Fruit fly (Drosophila melanogaster) whole organism, pupa: ENCODE measurements around the gene Charon.

ENCODE experiments used
- CG10348 ChIP-seq: fragments of 200-800 bp; sonication (Bioruptor generic); IDR thresholded peaks from 2 replicates; pipeline ENCODE4 v1.3.6; 2022; ENCODE audit warnings: missing biosample characterization, missing genetic modification characterization
- CG12605 ChIP-seq: fragments of 200-800 bp; sonication (Bioruptor generic); IDR thresholded peaks from 2 replicates; pipeline ENCODE4 v1.3.6; 2022; ENCODE audit warnings: missing biosample characterization, missing genetic modification characterization
- CG13204 ChIP-seq: fragments of 200-800 bp; sonication (Bioruptor generic); optimal IDR thresholded peaks from 2 replicates; lab custom pipeline; 2018; ENCODE audit warnings: missing biosample characterization, mild to moderate bottlenecking, missing genetic modification characterization, moderate library complexity
- CG14655 ChIP-seq: fragments of 200-800 bp; sonication (Bioruptor generic); optimal IDR thresholded peaks from 3 replicates; lab custom pipeline; 2017; ENCODE audit warnings: mild to moderate bottlenecking, missing biosample characterization, missing genetic modification reagents, missing genetic modification characterization
- CG15710 ChIP-seq: fragments of 200-800 bp; sonication (Bioruptor generic); optimal IDR thresholded peaks from 2 replicates; lab custom pipeline; 2018; ENCODE audit warnings: missing biosample characterization, mild to moderate bottlenecking, missing genetic modification characterization, moderate library complexity
- CG17806 ChIP-seq: fragments of 200-800 bp; sonication (Bioruptor generic); optimal IDR thresholded peaks from 2 replicates; lab custom pipeline; 2018; ENCODE audit warnings: missing biosample characterization, mild to moderate bottlenecking, missing genetic modification characterization, moderate library complexity
- CG32121 ChIP-seq: fragments of 200-800 bp; sonication (Bioruptor generic); IDR thresholded peaks from 2 replicates; pipeline ENCODE4 v1.3.6; 2022; ENCODE audit warnings: missing biosample characterization, missing genetic modification characterization
- CG34367 ChIP-seq: fragments of 200-800 bp; sonication (Bioruptor generic); optimal IDR thresholded peaks from 2 replicates; lab custom pipeline; 2018; ENCODE audit warnings: missing biosample characterization, mild to moderate bottlenecking, missing genetic modification characterization
- CG4496 ChIP-seq: fragments of 200-800 bp; sonication (Bioruptor generic); IDR thresholded peaks from 3 replicates; pipeline ENCODE4 v1.3.6; 2022; ENCODE audit warnings: missing biosample characterization, missing genetic modification characterization
- CG8159 ChIP-seq: fragments of 200-800 bp; sonication (Bioruptor generic); optimal IDR thresholded peaks from 3 replicates; lab custom pipeline; 2018; ENCODE audit warnings: missing biosample characterization, mild to moderate bottlenecking, missing genetic modification characterization, moderate library complexity
- CG8301 ChIP-seq: fragments of 200-800 bp; sonication (Bioruptor generic); optimal IDR thresholded peaks from 2 replicates; lab custom pipeline; 2018; ENCODE audit warnings: missing biosample characterization, mild to moderate bottlenecking, missing genetic modification characterization
- CG9948 ChIP-seq: fragments of 200-800 bp; sonication (Bioruptor generic); optimal IDR thresholded peaks from 2 replicates; lab custom pipeline; 2018; ENCODE audit warnings: missing biosample characterization, mild to moderate bottlenecking, missing genetic modification characterization, moderate library complexity
- D1 ChIP-seq: fragments of 200-800 bp; sonication (Bioruptor generic); optimal IDR thresholded peaks from 2 replicates; lab custom pipeline; 2018; ENCODE audit warnings: missing biosample characterization, mild to moderate bottlenecking, missing genetic modification characterization, moderate library complexity
- EcR ChIP-seq: fragments of 200-800 bp; sonication (Bioruptor generic); optimal IDR thresholded peaks from 3 replicates; lab custom pipeline; 2019; ENCODE audit warnings: missing biosample characterization, missing genetic modification characterization, mild to moderate bottlenecking, moderate library complexity, missing genetic modification reagents
- Ets98B ChIP-seq: fragments of 200-800 bp; sonication (Bioruptor generic); IDR thresholded peaks from 2 replicates; pipeline ENCODE4 v1.3.6; 2022; ENCODE audit warnings: missing biosample characterization, missing genetic modification characterization
- Pif1A ChIP-seq: fragments of 200-800 bp; sonication (Bioruptor generic); optimal IDR thresholded peaks from 3 replicates; lab custom pipeline; 2016; ENCODE audit warnings: missing biosample characterization, missing genetic modification characterization
- Pif1B ChIP-seq: fragments of 200-800 bp; sonication (Bioruptor generic); optimal IDR thresholded peaks from 3 replicates; lab custom pipeline; 2016; ENCODE audit warnings: missing biosample characterization, missing genetic modification characterization
- Snoo ChIP-seq: fragments of 200-800 bp; sonication (Bioruptor generic); optimal IDR thresholded peaks from 3 replicates; lab custom pipeline; 2017; ENCODE audit warnings: missing biosample characterization, mild to moderate bottlenecking, missing genetic modification characterization, inconsistent platforms
- fd96Ca ChIP-seq: fragments of 200-800 bp; sonication (Bioruptor generic); IDR thresholded peaks from 3 replicates; pipeline ENCODE4 v1.3.6; 2022; ENCODE audit warnings: missing biosample characterization, missing genetic modification characterization
- gl ChIP-seq: fragments of 200-800 bp; sonication (Bioruptor generic); optimal IDR thresholded peaks from 2 replicates; lab custom pipeline; 2018; ENCODE audit warnings: missing biosample characterization, mild to moderate bottlenecking, missing genetic modification characterization
- rn ChIP-seq: fragments of 200-800 bp; sonication (Bioruptor generic); IDR thresholded peaks from 2 replicates; pipeline ENCODE4 v1.3.6; 2022; ENCODE audit warnings: missing biosample characterization, missing genetic modification characterization

Gene Charon

dm6 chr2L:1134011-1134743 lies 38.4 kb downstream of the Charon start, which contains the start of the genes Iris and CG4577:
Gene Iris, minus strand, starts transcription at chr2L:1134098.
Gene CG4577, plus strand, starts transcription at chr2L:1134693.
- no peak for TF ChIP-seq CG32121
- no peak for TF ChIP-seq Snoo (tag; lab: Kevin White, UChicago)
- TF ChIP-seq CG15710 (tag; lab: Kevin White, UChicago) = no peak
- TF ChIP-seq CG13204 (GFP tag; lab: Kevin White, UChicago) = peak; percentile 23
- TF ChIP-seq CG17806 (tag; lab: Kevin White, UChicago) = peak; percentile 2
- no peak for TF ChIP-seq EcR (GFP tag; lab: Kevin White, UChicago)
- no peak for TF ChIP-seq Pif1A

- TF ChIP-seq CG8301 (tag; lab: Kevin White, UChicago) (peak; percentile 58), Pif1B (GFP tag; lab: Kevin White, UChicago) (peak; percentile 48), Ets98B (GFP tag; lab: Robert Waterston, UW) (peak; percentile 59), CG12605 (GFP tag; lab: Robert Waterston, UW) (0 out of 2 replicates have a peak, but pooled peaks have one; percentile 18), CG15710 (tag; lab: Kevin White, UChicago) (peak; percentile 69), Snoo (tag; lab: Kevin White, UChicago) (peak; percentile 47), CG9948 (tag; lab: Kevin White, UChicago) (peak; percentile 68), CG34367 (peak; percentile 59), EcR (GFP tag; lab: Kevin White, UChicago) (no peak), CG10348 (GFP tag; lab: Robert Waterston, UW) (no peak), CG32121 (peak; percentile 66), fd96Ca (GFP tag; lab: Robert Waterston, UW) (peak; percentile 45; the same call in 1 of the 3 replicates), CG17806 (tag; lab: Kevin White, UChicago) (peak; percentile 59), CG14655 (peak; percentile 69), Pif1A (no peak), CG8159 (peak; percentile 72), rn (GFP tag; lab: Robert Waterston, UW) (0 out of 2 replicates have a peak, but pooled peaks have one; percentile 18), gl (tag; lab: Kevin White, UChicago) (no peak), CG4496 (GFP tag; lab: Robert Waterston, UW) (peak; percentile 73), CG13204 (GFP tag; lab: Kevin White, UChicago) (no peak), D1 (tag; lab: Kevin White, UChicago) (no peak)
These were observed 43.4 kb downstream of the Charon start, which contains the start of the genes Pino and TBC1D23 for dm6 chr2L:1128932-1129887. Gene Pino, minus strand, starts transcription at chr2L:1128953. Gene TBC1D23, plus strand, starts transcription at chr2L:1129316.

dm6 chr2L:1128344-1128931 lies 44.2 kb downstream of the Charon start:
- TF ChIP-seq Snoo (tag; lab: Kevin White, UChicago) (no peak), CG14655 (no peak), EcR (GFP tag; lab: Kevin White, UChicago) (no peak)

- no peak for TF ChIP-seq gl (tag; lab: Kevin White, UChicago)
- TF ChIP-seq CG12605 (GFP tag; lab: Robert Waterston, UW) = no peak
- no peak for TF ChIP-seq D1 (tag; lab: Kevin White, UChicago)
- no peak for TF ChIP-seq CG34367
- no peak for TF ChIP-seq fd96Ca (GFP tag; lab: Robert Waterston, UW)
- no peak for TF ChIP-seq CG10348 (GFP tag; lab: Robert Waterston, UW)
- no peak for TF ChIP-seq CG13204 (GFP tag; lab: Kevin White, UChicago)
- TF ChIP-seq CG8301 (tag; lab: Kevin White, UChicago) = no peak
- TF ChIP-seq EcR (GFP tag; lab: Kevin White, UChicago) = no peak
- no peak for TF ChIP-seq CG17806 (tag; lab: Kevin White, UChicago)
- TF ChIP-seq Pif1B (GFP tag; lab: Kevin White, UChicago) = no peak
- TF ChIP-seq CG14655 = no peak
- no peak for TF ChIP-seq Ets98B (GFP tag; lab: Robert Waterston, UW)
- TF ChIP-seq CG15710 (tag; lab: Kevin White, UChicago) = no peak
- no peak for TF ChIP-seq Snoo (tag; lab: Kevin White, UChicago)
- TF ChIP-seq rn (GFP tag; lab: Robert Waterston, UW) = no peak
- no peak for TF ChIP-seq Pif1A
- TF ChIP-seq CG9948 (tag; lab: Kevin White, UChicago) = no peak
- no peak for TF ChIP-seq CG32121
These were observed 45.0 kb downstream of the Charon start for dm6 chr2L:1127434-1128089.

dm6 chr2L:1126527-1126926 lies 46.1 kb downstream of the Charon start:
- no peak for TF ChIP-seq CG32121
- no peak for TF ChIP-seq CG17806 (tag; lab: Kevin White, UChicago)
- no peak for TF ChIP-seq D1 (tag; lab: Kevin White, UChicago)
- TF ChIP-seq CG15710 (tag; lab: Kevin White, UChicago) = no peak
- TF ChIP-seq Pif1B (GFP tag; lab: Kevin White, UChicago) = no peak
- TF ChIP-seq Pif1A = no peak
- TF ChIP-seq CG8159 = no peak
- TF ChIP-seq CG34367 = no peak
- no peak for TF ChIP-seq Snoo (tag; lab: Kevin White, UChicago)
- TF ChIP-seq CG14655 = no peak
- TF ChIP-seq, all 21 proteins: peak for 0
